Worm (Caenorhabditis elegans) whole organism, L1 larva: ENCODE data around the gene R09A8.5.

ENCODE experiments used
- C34B4.2 ChIP-seq: sonication (generic microtip); optimal IDR thresholded peaks from 2 replicates; lab custom pipeline; 2017; ENCODE audit warnings: mild to moderate bottlenecking, missing genetic modification characterization, missing compliant biosample characterization
- F16B12.6 ChIP-seq: fragments of 150-350 bp; optimal IDR thresholded peaks from 2 replicates; lab custom pipeline; 2014; ENCODE audit warnings: missing biosample characterization, missing genetic modification characterization
- Y116A8C.19 ChIP-seq: sonication (generic microtip); optimal IDR thresholded peaks from 2 replicates; lab custom pipeline; 2016; ENCODE audit warnings: missing compliant biosample characterization, missing genetic modification characterization, borderline replicate concordance
- ama-1 ChIP-seq: fragments of 150-350 bp; optimal IDR thresholded peaks from 2 replicates; lab custom pipeline; 2014
- blmp-1 ChIP-seq: fragments of 150-350 bp; optimal IDR thresholded peaks from 2 replicates; lab custom pipeline; 2014; ENCODE audit warnings: missing biosample characterization, missing genetic modification characterization
- ceh-8 ChIP-seq: fragments of 200-800 bp; sonication (Bioruptor generic); optimal IDR thresholded peaks from 2 replicates; lab custom pipeline; 2018; ENCODE audit warnings: mild to moderate bottlenecking, missing genetic modification characterization, moderate library complexity, missing compliant biosample characterization
- ceh-88 ChIP-seq: fragments of 200-800 bp; sonication (Bioruptor generic); IDR thresholded peaks from 2 replicates; pipeline ENCODE4 v1.3.6; 2022; ENCODE audit warnings: missing genetic modification characterization, missing compliant biosample characterization
- ceh-90 ChIP-seq: sonication (generic microtip); optimal IDR thresholded peaks from 2 replicates; lab custom pipeline; 2016; ENCODE audit warnings: missing genetic modification characterization, missing compliant biosample characterization
- dsc-1 ChIP-seq: sonication (generic microtip); optimal IDR thresholded peaks from 2 replicates; lab custom pipeline; 2016; ENCODE audit warnings: mild to moderate bottlenecking, missing genetic modification characterization, missing compliant biosample characterization
- efl-1 ChIP-seq, 4 experiments: fragments of 150-350 bp; optimal IDR thresholded peaks in 3 of 4; peaks in 1 of 4; 1 replicate in 1 of 4; 2 replicates in 3 of 4; lab custom pipeline; 2014; ENCODE audit warnings: missing biosample characterization in 2 of 4, missing genetic modification characterization in 2 of 4, missing genetic modification reagents in 2 of 4
- efl-3 ChIP-seq: fragments of 200-800 bp; sonication (Bioruptor generic); optimal IDR thresholded peaks from 2 replicates; lab custom pipeline; 2018; ENCODE audit warnings: mild to moderate bottlenecking, missing genetic modification characterization, missing compliant biosample characterization
- elt-2 ChIP-seq: sonication (generic microtip); optimal IDR thresholded peaks from 2 replicates; lab custom pipeline; 2016; ENCODE audit warnings: missing genetic modification characterization, mild to moderate bottlenecking, inconsistent platforms, missing compliant biosample characterization, missing genetic modification reagents
- elt-3 ChIP-seq, 6 experiments: fragments of 150-350 bp in 1 of 6; sonication (generic microtip); optimal IDR thresholded peaks; 2 replicates each; lab custom pipeline; 2017 to 2018; ENCODE audit warnings: missing biosample characterization in 6 of 6, missing genetic modification characterization in 6 of 6, inconsistent platforms in 1 of 6
- ets-5 ChIP-seq: fragments of 200-800 bp; sonication (Bioruptor generic); IDR thresholded peaks from 2 replicates; pipeline ENCODE4 v1.3.6; 2022; ENCODE audit warnings: missing genetic modification characterization, missing compliant biosample characterization
- fkh-8 ChIP-seq: sonication (generic microtip); optimal IDR thresholded peaks from 2 replicates; lab custom pipeline; 2016; ENCODE audit warnings: mild to moderate bottlenecking, missing genetic modification characterization, missing compliant biosample characterization
- fos-1 ChIP-seq: fragments of 150-350 bp; optimal IDR thresholded peaks from 2 replicates; lab custom pipeline; 2014; ENCODE audit warnings: missing biosample characterization, missing genetic modification characterization
- hlh-17 ChIP-seq: fragments of 200-800 bp; sonication (Bioruptor generic); optimal IDR thresholded peaks from 2 replicates; lab custom pipeline; 2018; ENCODE audit warnings: missing genetic modification characterization, mild to moderate bottlenecking, missing compliant biosample characterization, moderate library complexity, borderline replicate concordance
- isw-1 ChIP-seq: fragments of 200-800 bp; sonication (Bioruptor generic); IDR thresholded peaks from 2 replicates; pipeline ENCODE4 v1.3.6; 2022; ENCODE audit warnings: missing genetic modification characterization, missing compliant biosample characterization
- jun-1 ChIP-seq: fragments of 150-350 bp; optimal IDR thresholded peaks from 2 replicates; lab custom pipeline; 2014; ENCODE audit warnings: missing biosample characterization, missing genetic modification reagents, missing genetic modification characterization
- lin-13 ChIP-seq: fragments of 150-350 bp; optimal IDR thresholded peaks from 2 replicates; lab custom pipeline; 2014; ENCODE audit warnings: missing biosample characterization, missing genetic modification reagents, missing genetic modification characterization
- lin-14 ChIP-seq: fragments of 200-800 bp; sonication (Bioruptor generic); optimal IDR thresholded peaks from 2 replicates; lab custom pipeline; 2018; ENCODE audit warnings: mild to moderate bottlenecking, missing genetic modification characterization, moderate library complexity, missing compliant biosample characterization
- lin-15B ChIP-seq: fragments of 150-350 bp; sonication (generic microtip); optimal IDR thresholded peaks from 3 replicates; lab custom pipeline; 2014; ENCODE audit warnings: missing biosample characterization, missing genetic modification characterization
- lin-35 ChIP-seq, 2 experiments: fragments of 150-350 bp; optimal IDR thresholded peaks; 2 replicates each; lab custom pipeline; 2014; ENCODE audit warnings: missing biosample characterization in 2 of 2, missing genetic modification characterization in 2 of 2, missing genetic modification reagents in 2 of 2
- lsy-2 ChIP-seq, 2 experiments: fragments of 150-350 bp; optimal IDR thresholded peaks; 2 replicates each; lab custom pipeline; 2014; ENCODE audit warnings: missing biosample characterization in 2 of 2, missing genetic modification characterization in 2 of 2
- mab-9 ChIP-seq: fragments of 200-800 bp; sonication (Bioruptor generic); IDR thresholded peaks from 2 replicates; pipeline ENCODE4 v1.3.6; 2022; ENCODE audit warnings: missing genetic modification reagents, missing genetic modification characterization, missing compliant biosample characterization
- mdl-1 ChIP-seq, 2 experiments: fragments of 150-350 bp; optimal IDR thresholded peaks; 2 replicates each; lab custom pipeline; 2014 to 2017; ENCODE audit warnings: missing biosample characterization in 2 of 2, missing genetic modification characterization in 2 of 2, inconsistent platforms in 1 of 2
- mef-2 ChIP-seq: fragments of 150-350 bp; optimal IDR thresholded peaks from 2 replicates; lab custom pipeline; 2014; ENCODE audit warnings: missing biosample characterization, missing genetic modification characterization
- mep-1 ChIP-seq: fragments of 150-350 bp; optimal IDR thresholded peaks from 2 replicates; lab custom pipeline; 2014; ENCODE audit warnings: missing biosample characterization, missing genetic modification characterization
- nhr-19 ChIP-seq: fragments of 200-800 bp; sonication (Bioruptor generic); conservative IDR thresholded peaks from 2 replicates; pipeline ENCODE4 v1.3.6; 2022; ENCODE audit warnings: missing genetic modification characterization, missing compliant biosample characterization
- nhr-20 ChIP-seq: sonication (generic microtip); optimal IDR thresholded peaks from 2 replicates; lab custom pipeline; 2016; ENCODE audit warnings: mild to moderate bottlenecking, missing genetic modification characterization, missing compliant biosample characterization
- nhr-237 ChIP-seq: fragments of 150-350 bp; optimal IDR thresholded peaks from 2 replicates; lab custom pipeline; 2014; ENCODE audit warnings: missing biosample characterization, missing genetic modification characterization
- nhr-71 ChIP-seq: sonication (generic microtip); optimal IDR thresholded peaks from 2 replicates; lab custom pipeline; 2016; ENCODE audit warnings: mild to moderate bottlenecking, missing genetic modification characterization, moderate library complexity, missing compliant biosample characterization
- nhr-76 ChIP-seq: sonication (generic microtip); optimal IDR thresholded peaks from 2 replicates; lab custom pipeline; 2017; ENCODE audit warnings: missing biosample characterization, missing genetic modification characterization
- nhr-84 ChIP-seq: sonication (generic microtip); optimal IDR thresholded peaks from 2 replicates; lab custom pipeline; 2017; ENCODE audit warnings: missing biosample characterization, missing genetic modification characterization
- nhr-85 ChIP-seq: sonication (generic microtip); peaks from one replicate; lab custom pipeline; 2016; ENCODE audit warnings: missing genetic modification characterization, inconsistent platforms, missing compliant biosample characterization
- pqm-1 ChIP-seq: sonication (generic microtip); optimal IDR thresholded peaks from 3 replicates; lab custom pipeline; 2017; ENCODE audit warnings: missing biosample characterization, missing genetic modification characterization
- rnt-1 ChIP-seq: sonication (generic microtip); optimal IDR thresholded peaks from 2 replicates; lab custom pipeline; 2016; ENCODE audit warnings: mild to moderate bottlenecking, missing genetic modification characterization, moderate library complexity, missing compliant biosample characterization
- snpc-4 ChIP-seq: fragments of 150-350 bp; optimal IDR thresholded peaks from 2 replicates; lab custom pipeline; 2014; ENCODE audit warnings: missing biosample characterization, missing genetic modification characterization
- snu-23 ChIP-seq: sonication (generic microtip); optimal IDR thresholded peaks from 2 replicates; lab custom pipeline; 2016; ENCODE audit warnings: missing genetic modification characterization, missing compliant biosample characterization
- sox-4 ChIP-seq: sonication (generic microtip); optimal IDR thresholded peaks from 2 replicates; lab custom pipeline; 2016; ENCODE audit warnings: missing genetic modification characterization, missing compliant biosample characterization
- sptf-1 ChIP-seq: fragments of 150-350 bp; optimal IDR thresholded peaks from 2 replicates; lab custom pipeline; 2014; ENCODE audit warnings: missing biosample characterization, missing genetic modification characterization
- swsn-7 ChIP-seq: sonication (generic microtip); optimal IDR thresholded peaks from 2 replicates; lab custom pipeline; 2016; ENCODE audit warnings: missing genetic modification characterization, missing compliant biosample characterization
- tbx-2 ChIP-seq: sonication (generic microtip); optimal IDR thresholded peaks from 2 replicates; lab custom pipeline; 2016; ENCODE audit warnings: missing genetic modification characterization, missing compliant biosample characterization
- tlp-1 ChIP-seq: fragments of 150-350 bp; optimal IDR thresholded peaks from 2 replicates; lab custom pipeline; 2014; ENCODE audit warnings: missing biosample characterization, missing genetic modification characterization
- unc-130 ChIP-seq: fragments of 150-350 bp; optimal IDR thresholded peaks from 2 replicates; lab custom pipeline; 2017; ENCODE audit warnings: missing biosample characterization, missing genetic modification characterization, inconsistent platforms
- unc-86 ChIP-seq: sonication (generic microtip); optimal IDR thresholded peaks from 2 replicates; lab custom pipeline; 2016; ENCODE audit warnings: missing genetic modification characterization, missing compliant biosample characterization
- xbp-1 ChIP-seq: sonication (generic microtip); optimal IDR thresholded peaks from 2 replicates; lab custom pipeline; 2016; ENCODE audit warnings: missing genetic modification characterization, missing compliant biosample characterization
- ztf-4 ChIP-seq: fragments of 150-350 bp; optimal IDR thresholded peaks from 2 replicates; lab custom pipeline; 2014; ENCODE audit warnings: missing biosample characterization, missing genetic modification characterization

Gene R09A8.5

ce11 chrX:12630556-12630955 is 9.8 kb downstream of the R09A8.5 start:
- TF ChIP-seq xbp-1 (tag; lab: Kevin White, UChicago) (no peak), mep-1 (tag; lab: Kevin White, UChicago) (peak; percentile 9), mdl-1 (tag; optimal IDR thresholded peaks at IDR 0.05; lab: Kevin White, UChicago) (peak in 1 of 2 experiments; percentile 67), lin-14 (GFP tag; lab: Kevin White, UChicago) (peak; percentile 63), ztf-4 (tag; lab: Kevin White, UChicago) (no peak), fos-1 (tag; lab: Kevin White, UChicago) (no peak), nhr-20 (peak; percentile 44), nhr-71 (tag; lab: Kevin White, UChicago) (peak; percentile 34), lin-35 (GFP tag; optimal IDR thresholded peaks at IDR 0.05; lab: Kevin White, UChicago) (peak in 1 of 2 experiments; percentile 58), rnt-1 (peak; percentile 1), tbx-2 (peak; percentile 30), snu-23 (GFP tag; lab: Kevin White, UChicago) (peak; percentile 33), nhr-76 (tag; lab: Kevin White, UChicago) (no peak), fkh-8 (no peak), jun-1 (tag; lab: Kevin White, UChicago) (peak; percentile 46), nhr-19 (GFP tag; lab: Robert Waterston, UW) (0 out of 2 replicates have a peak, but pooled peaks have one; percentile 14), ceh-8 (GFP tag; lab: Kevin White, UChicago) (no peak), unc-130 (tag; lab: Kevin White, UChicago) (no peak), nhr-85 (tag; lab: Kevin White, UChicago) (peak; percentile 57), elt-2 (peak; percentile 59), lin-13 (GFP tag; lab: Kevin White, UChicago) (no peak), nhr-237 (no peak), Y116A8C.19 (tag; lab: Kevin White, UChicago) (no peak), blmp-1 (peak; percentile 86), lsy-2 (tag; optimal IDR thresholded peaks at IDR 0.05; lab: Kevin White, UChicago) (peak in 1 of 2 experiments; percentile 17), nhr-84 (no peak), elt-3 (tag; optimal IDR thresholded peaks at IDR 0.05; lab: Kevin White, UChicago) (peak in 4 of 6 experiments; percentile 51 to 71 (median 58))

- no peak for TF ChIP-seq nhr-237
- no peak for TF ChIP-seq efl-1 (optimal IDR thresholded peaks at IDR 0.05; lab: Kevin White, UChicago)
- peak in 1 of 2 experiments; percentile 31 for TF ChIP-seq efl-1 (GFP tag; optimal IDR thresholded peaks at IDR 0.05 in 1 of 2; lab: Kevin White, UChicago)
- TF ChIP-seq tlp-1 (tag; lab: Kevin White, UChicago): no peak
- TF ChIP-seq, all 84 proteins: peak for 1
These were observed 10.4 kb downstream of the R09A8.5 start for ce11 chrX:12630005-12630404.

- no peak for TF ChIP-seq pqm-1 (tag; lab: Kevin White, UChicago)
- peak; percentile 13 for TF ChIP-seq tbx-2
- TF ChIP-seq C34B4.2 (tag; lab: Kevin White, UChicago): no peak
- TF ChIP-seq nhr-85 (tag; lab: Kevin White, UChicago): no peak
- TF ChIP-seq lin-14 (GFP tag; lab: Kevin White, UChicago): peak; percentile 90
- TF ChIP-seq sptf-1 (tag; lab: Kevin White, UChicago): no peak
- no peak for TF ChIP-seq mef-2 (tag; lab: Kevin White, UChicago)
- no peak for TF ChIP-seq ceh-90 (tag; lab: Kevin White, UChicago)
- TF ChIP-seq mdl-1 (tag; optimal IDR thresholded peaks at IDR 0.05; lab: Kevin White, UChicago): peak in 1 of 2 experiments; percentile 50
- 0 out of 2 replicates have a peak, but pooled peaks have one; percentile 25 for TF ChIP-seq mab-9 (GFP tag; lab: Robert Waterston, UW)
- no peak for TF ChIP-seq ceh-88 (GFP tag; lab: Robert Waterston, UW)
- TF ChIP-seq efl-3: no peak
- peak; percentile 35 for TF ChIP-seq snu-23 (GFP tag; lab: Kevin White, UChicago)
- no peak for TF ChIP-seq ama-1 (lab: Kevin White, UChicago)
- TF ChIP-seq lin-15B (tag; lab: Kevin White, UChicago): no peak
- TF ChIP-seq Y116A8C.19 (tag; lab: Kevin White, UChicago): no peak
- no peak for TF ChIP-seq ztf-4 (tag; lab: Kevin White, UChicago)
- peak; percentile 17 for TF ChIP-seq swsn-7 (tag; lab: Kevin White, UChicago)
- TF ChIP-seq ets-5 (GFP tag; lab: Robert Waterston, UW): no peak
- peak; percentile 30 for TF ChIP-seq dsc-1 (tag; lab: Kevin White, UChicago)
- no peak for TF ChIP-seq hlh-17
- TF ChIP-seq unc-86: peak; percentile 16
- TF ChIP-seq lin-35 (GFP tag; optimal IDR thresholded peaks at IDR 0.05; lab: Kevin White, UChicago): peak in 1 of 2 experiments; percentile 19
- no peak for TF ChIP-seq snpc-4 (tag; lab: Kevin White, UChicago)
- no peak; the same call in 1 of the 2 replicates for TF ChIP-seq isw-1 (GFP tag; lab: Robert Waterston, UW)
- peak in 1 of 2 experiments; percentile 29 for TF ChIP-seq lsy-2 (tag; optimal IDR thresholded peaks at IDR 0.05; lab: Kevin White, UChicago)
- TF ChIP-seq nhr-71 (tag; lab: Kevin White, UChicago): peak; percentile 35
- TF ChIP-seq F16B12.6 (tag; lab: Kevin White, UChicago): no peak
- no peak for TF ChIP-seq efl-1 (optimal IDR thresholded peaks at IDR 0.05; lab: Kevin White, UChicago)
- no peak for TF ChIP-seq efl-1 (GFP tag; optimal IDR thresholded peaks at IDR 0.05 in 1 of 2; lab: Kevin White, UChicago)
- TF ChIP-seq xbp-1 (tag; lab: Kevin White, UChicago): no peak
- TF ChIP-seq sox-4 (tag; lab: Kevin White, UChicago): no peak
These were observed 11.1 kb downstream of the R09A8.5 start for ce11 chrX:12629257-12629656.
